Worm (Caenorhabditis elegans) whole organism, late embryonic: ENCODE measurements around the gene C18B2.4.

Source experiments
- K02D7.2 ChIP-seq: sonication (generic microtip); optimal IDR thresholded peaks from 2 replicates; lab custom pipeline; 2017; ENCODE audit warnings: mild to moderate bottlenecking, missing genetic modification characterization, missing compliant biosample characterization
- T23F11.4 ChIP-seq: fragments of 200-800 bp; sonication (Bioruptor generic); optimal IDR thresholded peaks from 2 replicates; lab custom pipeline; 2018; ENCODE audit warnings: mild to moderate bottlenecking, missing genetic modification characterization, missing compliant biosample characterization
- Y22D7AL.16 ChIP-seq: sonication (generic microtip); optimal IDR thresholded peaks from 2 replicates; lab custom pipeline; 2016; ENCODE audit warnings: missing genetic modification characterization, missing compliant biosample characterization
- ahr-1 ChIP-seq: sonication (generic microtip); optimal IDR thresholded peaks from 2 replicates; lab custom pipeline; 2016; ENCODE audit warnings: missing genetic modification characterization, missing compliant biosample characterization
- ceh-18 ChIP-seq: sonication (generic microtip); optimal IDR thresholded peaks from 2 replicates; lab custom pipeline; 2016; ENCODE audit warnings: missing genetic modification characterization, missing compliant biosample characterization
- ceh-19 ChIP-seq: fragments of 200-800 bp; sonication (Bioruptor generic); optimal IDR thresholded peaks from 2 replicates; lab custom pipeline; 2018; ENCODE audit warnings: mild to moderate bottlenecking, missing genetic modification characterization, missing compliant biosample characterization
- ceh-31 ChIP-seq: sonication (generic microtip); optimal IDR thresholded peaks from 2 replicates; lab custom pipeline; 2016; ENCODE audit warnings: missing genetic modification characterization, missing compliant biosample characterization
- ceh-48 ChIP-seq: sonication (generic microtip); optimal IDR thresholded peaks from 2 replicates; lab custom pipeline; 2016; ENCODE audit warnings: missing genetic modification characterization, inconsistent platforms, missing compliant biosample characterization
- ceh-6 ChIP-seq: fragments of 200-800 bp; sonication (Bioruptor generic); optimal IDR thresholded peaks from 2 replicates; lab custom pipeline; 2018; ENCODE audit warnings: mild to moderate bottlenecking, missing genetic modification characterization, missing compliant biosample characterization
- dmd-4 ChIP-seq: sonication (generic microtip); optimal IDR thresholded peaks from 2 replicates; lab custom pipeline; 2016; ENCODE audit warnings: borderline replicate concordance, missing genetic modification characterization, missing compliant biosample characterization
- elt-2 ChIP-seq: sonication (generic microtip); optimal IDR thresholded peaks from 2 replicates; lab custom pipeline; 2016; ENCODE audit warnings: missing genetic modification reagents, missing genetic modification characterization, missing compliant biosample characterization
- elt-4 ChIP-seq: sonication (generic microtip); optimal IDR thresholded peaks from 2 replicates; lab custom pipeline; 2016; ENCODE audit warnings: missing genetic modification characterization, missing compliant biosample characterization
- fax-1 ChIP-seq: sonication (generic microtip); optimal IDR thresholded peaks from 2 replicates; lab custom pipeline; 2016; ENCODE audit warnings: missing genotype, missing genetic modification characterization, missing compliant biosample characterization
- hlh-30 ChIP-seq: sonication (generic microtip); optimal IDR thresholded peaks from 2 replicates; lab custom pipeline; 2017; ENCODE audit warnings: antibody characterized with exemption, missing genetic modification characterization, missing compliant biosample characterization; ENCODE audit not compliant: insufficient read depth
- lin-11 ChIP-seq: fragments of 200-800 bp; sonication (Bioruptor generic); optimal IDR thresholded peaks from 2 replicates; lab custom pipeline; 2018; ENCODE audit warnings: mild to moderate bottlenecking, missing genetic modification characterization, missing compliant biosample characterization
- madf-2 ChIP-seq: sonication (generic microtip); optimal IDR thresholded peaks from 2 replicates; lab custom pipeline; 2017; ENCODE audit warnings: missing genetic modification characterization, missing compliant biosample characterization
- mec-3 ChIP-seq: sonication (generic microtip); optimal IDR thresholded peaks from 2 replicates; lab custom pipeline; 2016; ENCODE audit warnings: borderline replicate concordance, missing genetic modification characterization, missing compliant biosample characterization
- npax-4 ChIP-seq: sonication (generic microtip); optimal IDR thresholded peaks from 2 replicates; lab custom pipeline; 2016; ENCODE audit warnings: missing genetic modification characterization, missing compliant biosample characterization
- odd-2 ChIP-seq: sonication (generic microtip); optimal IDR thresholded peaks from 2 replicates; lab custom pipeline; 2017; ENCODE audit warnings: antibody characterized with exemption, mild to moderate bottlenecking, missing genetic modification characterization, missing compliant biosample characterization
- pat-9 ChIP-seq: fragments of 200-800 bp; sonication (Bioruptor generic); optimal IDR thresholded peaks from 2 replicates; lab custom pipeline; 2018; ENCODE audit warnings: mild to moderate bottlenecking, missing genetic modification characterization, moderate library complexity, missing compliant biosample characterization
- pha-2 ChIP-seq: sonication (generic microtip); optimal IDR thresholded peaks from 2 replicates; lab custom pipeline; 2017; ENCODE audit warnings: mild to moderate bottlenecking, missing genetic modification characterization, missing compliant biosample characterization
- pros-1 ChIP-seq: fragments of 150-350 bp; optimal IDR thresholded peaks from 2 replicates; lab custom pipeline; 2014; ENCODE audit warnings: missing biosample characterization, missing genetic modification reagents, missing genetic modification characterization
- rnt-1 ChIP-seq: sonication (generic microtip); optimal IDR thresholded peaks from 2 replicates; lab custom pipeline; 2016; ENCODE audit warnings: missing genetic modification characterization, missing compliant biosample characterization
- sox-4 ChIP-seq: sonication (generic microtip); optimal IDR thresholded peaks from 2 replicates; lab custom pipeline; 2017; ENCODE audit warnings: mild to moderate bottlenecking, missing genetic modification characterization, inconsistent platforms, missing compliant biosample characterization
- syd-9 ChIP-seq: sonication (generic microtip); optimal IDR thresholded peaks from 2 replicates; lab custom pipeline; 2016; ENCODE audit warnings: mild to moderate bottlenecking, missing genetic modification characterization, moderate library complexity, missing compliant biosample characterization
- tbx-7 ChIP-seq: sonication (generic microtip); optimal IDR thresholded peaks from 2 replicates; lab custom pipeline; 2016; ENCODE audit warnings: missing genotype, missing genetic modification characterization, missing compliant biosample characterization
- ttx-3 ChIP-seq: sonication (generic microtip); optimal IDR thresholded peaks from 2 replicates; lab custom pipeline; 2016; ENCODE audit warnings: missing genetic modification reagents, missing genetic modification characterization, missing compliant biosample characterization
- unc-3 ChIP-seq, 2 experiments: fragments of 200-800 bp in 1 of 2; sonication (Bioruptor generic) in 1 of 2; sonication (generic microtip) in 1 of 2; conservative IDR thresholded peaks in 1 of 2; optimal IDR thresholded peaks in 1 of 2; 2 replicates each; pipeline versions ENCODE4 v1.3.6 to Lab custom; 2016 to 2022; ENCODE audit warnings: missing compliant biosample characterization in 2 of 2, missing genetic modification characterization in 2 of 2, missing genetic modification reagents in 1 of 2
- unc-42 ChIP-seq: sonication (generic microtip); optimal IDR thresholded peaks from 2 replicates; lab custom pipeline; 2016; ENCODE audit warnings: missing genotype, missing genetic modification characterization, missing compliant biosample characterization
- zip-5 ChIP-seq: sonication (generic microtip); optimal IDR thresholded peaks from 2 replicates; lab custom pipeline; 2016; ENCODE audit warnings: missing genetic modification characterization, missing compliant biosample characterization

C18B2.4 gene

DNA sequence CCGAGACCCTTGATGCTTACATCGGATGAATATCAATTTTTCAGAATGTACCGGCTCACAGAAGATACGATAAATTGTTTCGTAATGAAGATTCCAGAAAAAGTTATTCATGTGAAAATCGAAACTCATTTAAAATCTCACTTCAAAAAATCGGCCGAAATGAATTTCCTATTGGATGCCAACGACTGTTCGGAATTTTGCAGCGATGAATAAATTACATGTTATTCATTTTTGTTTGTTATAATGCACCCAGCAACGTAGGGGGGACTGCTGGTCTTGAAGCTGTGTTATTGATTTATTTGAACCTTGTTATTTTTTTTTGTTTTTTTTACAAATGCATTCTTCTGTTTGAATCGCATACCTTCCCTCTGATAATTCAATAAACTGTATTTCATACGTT is 38.7 kb downstream of the C18B2.4 start:
- TF ChIP-seq ceh-6 (GFP tag; lab: Kevin White, UChicago) = no peak
- TF ChIP-seq mec-3 = no peak
- no peak for TF ChIP-seq tbx-7
- TF ChIP-seq unc-42 = no peak
- no peak for TF ChIP-seq pros-1 (tag; lab: Kevin White, UChicago)
- no peak for TF ChIP-seq sox-4 (tag; lab: Kevin White, UChicago)
- TF ChIP-seq K02D7.2 = no peak
- TF ChIP-seq elt-4 = no peak

DNA sequence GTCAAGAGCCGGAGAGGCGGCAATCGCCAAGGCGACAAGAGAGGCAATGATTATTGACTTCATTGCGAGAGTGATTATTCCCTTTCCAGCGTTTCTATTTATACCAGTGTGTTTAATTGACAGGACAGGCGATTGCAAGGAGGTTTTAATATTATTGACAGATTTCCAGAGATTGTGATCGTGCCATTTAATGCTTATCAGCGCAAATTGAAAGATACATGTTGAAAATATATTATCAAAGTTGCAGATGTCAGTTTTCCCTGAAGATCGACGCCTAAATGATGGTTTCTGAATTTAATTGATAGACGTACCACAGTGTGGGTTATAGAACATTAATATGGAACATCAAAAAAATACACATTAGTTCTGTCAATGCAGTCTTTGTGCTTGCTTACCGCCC is 41.6 kb downstream of the C18B2.4 start, which contains the start of gene vit-4:
Gene vit-4 (minus strand): TSS at position 63 of the 400 bp plus-strand sequence.
- no peak for TF ChIP-seq ceh-31 (tag; lab: Kevin White, UChicago)
- TF ChIP-seq fax-1 (tag; lab: Kevin White, UChicago) = no peak
- no peak for TF ChIP-seq unc-3 (GFP tag; conservative IDR thresholded peaks at IDR 0.05; lab: Robert Waterston, UW)
- TF ChIP-seq unc-3 (tag; optimal IDR thresholded peaks at IDR 0.05; lab: Kevin White, UChicago) = no peak
- TF ChIP-seq npax-4 (tag; lab: Kevin White, UChicago) = no peak
- TF ChIP-seq madf-2 = no peak
- TF ChIP-seq ceh-18 (tag; lab: Kevin White, UChicago) = no peak
- TF ChIP-seq ceh-19 (GFP tag; lab: Kevin White, UChicago) = no peak
- TF ChIP-seq ttx-3 = no peak
- no peak for TF ChIP-seq hlh-30 (tag; lab: Kevin White, UChicago)
- TF ChIP-seq pat-9 (tag; lab: Kevin White, UChicago) = no peak
- no peak for TF ChIP-seq T23F11.4 (GFP tag; lab: Kevin White, UChicago)
- TF ChIP-seq ceh-48 = no peak
- TF ChIP-seq ahr-1 (tag; lab: Kevin White, UChicago) = no peak
- no peak for TF ChIP-seq Y22D7AL.16 (tag; lab: Kevin White, UChicago)

DNA sequence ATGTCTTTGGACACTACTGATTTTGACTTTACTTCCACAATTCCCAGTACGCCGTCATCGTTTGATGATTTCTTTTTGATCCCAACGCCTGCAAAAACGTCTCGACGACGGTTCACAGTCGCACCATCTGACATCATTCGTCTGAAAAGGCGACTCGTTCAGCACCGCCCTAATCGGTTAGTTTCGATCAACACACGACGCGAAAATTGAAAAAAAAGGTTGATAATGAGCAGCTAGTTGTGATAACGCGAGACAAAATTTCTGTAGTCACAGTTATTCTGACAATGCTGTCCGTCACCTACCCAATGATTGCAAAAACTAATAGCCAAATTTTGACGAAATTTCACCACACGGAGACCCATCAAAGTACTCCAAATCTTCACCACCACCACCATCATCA is 49.6 kb downstream of the C18B2.4 start:
- TF ChIP-seq rnt-1 (tag; lab: Kevin White, UChicago) = no peak
- no peak for TF ChIP-seq odd-2 (tag; lab: Kevin White, UChicago)
- TF ChIP-seq elt-4 = no peak
- TF ChIP-seq dmd-4 (tag; lab: Kevin White, UChicago) = no peak
- no peak for TF ChIP-seq zip-5 (tag; lab: Kevin White, UChicago)
- no peak for TF ChIP-seq elt-2 (tag; lab: Kevin White, UChicago)
- TF ChIP-seq pha-2 (tag; lab: Kevin White, UChicago) = no peak
- TF ChIP-seq tbx-7 = no peak
- TF ChIP-seq syd-9 (tag; lab: Kevin White, UChicago) = no peak
- no peak for TF ChIP-seq lin-11 (tag; lab: Kevin White, UChicago)
- TF ChIP-seq hlh-30 (tag; lab: Kevin White, UChicago) = no peak
- TF ChIP-seq unc-3 (GFP tag; conservative IDR thresholded peaks at IDR 0.05; lab: Robert Waterston, UW) = no peak
- TF ChIP-seq unc-3 (tag; optimal IDR thresholded peaks at IDR 0.05; lab: Kevin White, UChicago) = no peak
